Fruit fly (Drosophila melanogaster) whole organism, embryonic: ENCODE data around the gene Gos28.

Source experiments
- Adf1 ChIP-seq: fragments of 200-800 bp; sonication (Bioruptor generic); IDR thresholded peaks from 2 replicates; pipeline ENCODE4 v1.3.6; 2022; ENCODE audit warnings: missing biosample characterization, missing genetic modification characterization
- CG11560 ChIP-seq: fragments of 200-800 bp; sonication (Bioruptor generic); IDR thresholded peaks from 3 replicates; pipeline ENCODE4 v1.3.6; 2022; ENCODE audit warnings: missing biosample characterization, missing genetic modification characterization
- CG12299 ChIP-seq: fragments of 200-800 bp; sonication (Bioruptor generic); optimal IDR thresholded peaks from 2 replicates; lab custom pipeline; 2018; ENCODE audit warnings: missing biosample characterization, mild to moderate bottlenecking, missing genetic modification characterization
- CG1233 ChIP-seq: fragments of 200-800 bp; sonication (Bioruptor generic); optimal IDR thresholded peaks from 4 replicates; lab custom pipeline; 2018; ENCODE audit warnings: missing biosample characterization, mild to moderate bottlenecking, missing genetic modification characterization
- CG2120 ChIP-seq: fragments of 200-800 bp; sonication (Bioruptor generic); optimal IDR thresholded peaks from 3 replicates; lab custom pipeline; 2016; ENCODE audit warnings: missing biosample characterization, missing genetic modification characterization
- CG32767 ChIP-seq: fragments of 200-800 bp; sonication (Bioruptor generic); IDR thresholded peaks from 2 replicates; pipeline ENCODE4 v1.3.6; 2022; ENCODE audit warnings: missing biosample characterization, missing genetic modification characterization
- CG4424 ChIP-seq: fragments of 200-800 bp; sonication (Bioruptor generic); optimal IDR thresholded peaks from 3 replicates; lab custom pipeline; 2016; ENCODE audit warnings: missing biosample characterization, missing genetic modification characterization
- CG6765 ChIP-seq: fragments of 200-800 bp; sonication (Bioruptor generic); optimal IDR thresholded peaks from 3 replicates; lab custom pipeline; 2017; ENCODE audit warnings: missing biosample characterization, mild to moderate bottlenecking, missing genetic modification characterization
- CG8944 ChIP-seq: fragments of 200-800 bp; sonication (Bioruptor generic); optimal IDR thresholded peaks from 3 replicates; lab custom pipeline; 2016; ENCODE audit warnings: missing biosample characterization, missing genetic modification characterization
- CG9215 ChIP-seq: fragments of 200-800 bp; sonication (Bioruptor generic); IDR thresholded peaks from 2 replicates; pipeline ENCODE4 v1.3.6; 2022; ENCODE audit warnings: missing biosample characterization, missing genetic modification characterization
- Chrac-16 ChIP-seq: fragments of 200-800 bp; sonication (Bioruptor generic); optimal IDR thresholded peaks from 3 replicates; lab custom pipeline; 2016; ENCODE audit warnings: missing biosample characterization, missing genetic modification characterization
- Dek ChIP-seq: fragments of 200-800 bp; sonication (Bioruptor generic); optimal IDR thresholded peaks from 3 replicates; lab custom pipeline; 2019; ENCODE audit warnings: missing biosample characterization, mild to moderate bottlenecking, missing genetic modification characterization, moderate library complexity
- Fer2 ChIP-seq: fragments of 200-800 bp; sonication (Bioruptor generic); optimal IDR thresholded peaks from 2 replicates; lab custom pipeline; 2018; ENCODE audit warnings: missing biosample characterization, mild to moderate bottlenecking, missing genetic modification characterization, moderate library complexity
- HmgD ChIP-seq: fragments of 200-800 bp; sonication (Bioruptor generic); optimal IDR thresholded peaks from 3 replicates; lab custom pipeline; 2016; ENCODE audit warnings: missing biosample characterization, missing genetic modification characterization
- Hr51 ChIP-seq, 2 experiments: fragments of 200-800 bp; sonication (Bioruptor generic); optimal IDR thresholded peaks; 2 replicates in 1 of 2; 3 replicates in 1 of 2; lab custom pipeline; 2016 to 2018; ENCODE audit warnings: missing biosample characterization in 2 of 2, missing genetic modification characterization in 2 of 2, mild to moderate bottlenecking in 1 of 2, moderate library complexity in 1 of 2
- Hsf ChIP-seq: fragments of 200-800 bp; sonication (Bioruptor generic); optimal IDR thresholded peaks from 3 replicates; lab custom pipeline; 2016; ENCODE audit warnings: missing biosample characterization, missing genetic modification characterization
- Spps ChIP-seq: fragments of 200-800 bp; sonication (Bioruptor generic); optimal IDR thresholded peaks from 2 replicates; lab custom pipeline; 2018; ENCODE audit warnings: missing biosample characterization, mild to moderate bottlenecking, missing genetic modification characterization
- Stat92E ChIP-seq, 3 experiments: fragments of >200 bp in 2 of 3; fragments of 200-800 bp in 1 of 3; sonication (Bioruptor generic) in 1 of 3; optimal IDR thresholded peaks; 2 replicates each; lab custom pipeline; 2017 to 2019; ENCODE audit warnings: missing biosample characterization in 3 of 3, missing genetic modification characterization in 3 of 3, mild to moderate bottlenecking in 1 of 3, moderate library complexity in 1 of 3
- ab ChIP-seq: fragments of 200-800 bp; sonication (Bioruptor generic); optimal IDR thresholded peaks from 2 replicates; lab custom pipeline; 2016; ENCODE audit warnings: missing biosample characterization, missing genetic modification characterization
- bcd ChIP-seq: fragments of 200-800 bp; sonication (Bioruptor generic); optimal IDR thresholded peaks from 2 replicates; lab custom pipeline; 2017; ENCODE audit warnings: missing biosample characterization, mild to moderate bottlenecking, missing genetic modification characterization
- bigmax ChIP-seq: fragments of 200-800 bp; sonication (Bioruptor generic); optimal IDR thresholded peaks from 2 replicates; lab custom pipeline; 2018; ENCODE audit warnings: missing biosample characterization, mild to moderate bottlenecking, missing genetic modification characterization
- btn ChIP-seq: fragments of 200-800 bp; sonication (Bioruptor generic); optimal IDR thresholded peaks from 2 replicates; lab custom pipeline; 2016; ENCODE audit warnings: missing biosample characterization, missing genetic modification characterization
- corto ChIP-seq: fragments of 200-800 bp; sonication (Bioruptor generic); optimal IDR thresholded peaks from 2 replicates; lab custom pipeline; 2016; ENCODE audit warnings: missing biosample characterization, mild to moderate bottlenecking, missing genetic modification characterization, moderate library complexity
- dpn ChIP-seq, 2 experiments: fragments of 200-800 bp; sonication (Bioruptor generic); optimal IDR thresholded peaks; 3 replicates each; lab custom pipeline; 2016; ENCODE audit warnings: missing biosample characterization in 2 of 2, missing genetic modification characterization in 2 of 2
- en ChIP-seq: fragments of 200-800 bp; sonication (Bioruptor generic); optimal IDR thresholded peaks from 2 replicates; lab custom pipeline; 2016; ENCODE audit warnings: missing biosample characterization, missing genetic modification characterization
- esg ChIP-seq: fragments of 200-800 bp; sonication (Bioruptor generic); conservative IDR thresholded peaks from 2 replicates; pipeline ENCODE4 v1.3.6; 2022; ENCODE audit warnings: missing biosample characterization, missing genetic modification characterization
- gcm ChIP-seq: fragments of 200-800 bp; sonication (Bioruptor generic); optimal IDR thresholded peaks from 2 replicates; lab custom pipeline; 2019; ENCODE audit warnings: missing biosample characterization, mild to moderate bottlenecking, missing genetic modification characterization, moderate library complexity
- knrl ChIP-seq: fragments of 200-800 bp; sonication (Bioruptor generic); IDR thresholded peaks from 3 replicates; pipeline ENCODE4 v1.3.6; 2022; ENCODE audit warnings: missing biosample characterization, missing genetic modification characterization; ENCODE audit not compliant: partially characterized antibody
- prd ChIP-seq, 3 experiments: fragments of >200 bp in 2 of 3; fragments of 200-800 bp in 1 of 3; sonication (Bioruptor generic) in 1 of 3; optimal IDR thresholded peaks in 2 of 3; IDR thresholded peaks in 1 of 3; 2 replicates in 2 of 3; 3 replicates in 1 of 3; pipeline versions ENCODE4 v1.3.6 to Lab custom; 2017 to 2022; ENCODE audit warnings: missing biosample characterization in 1 of 3, missing genetic modification characterization in 1 of 3
- salm ChIP-seq: fragments of 200-800 bp; sonication (Bioruptor generic); optimal IDR thresholded peaks from 2 replicates; lab custom pipeline; 2018; ENCODE audit warnings: missing biosample characterization, mild to moderate bottlenecking, missing genetic modification characterization
- scrt ChIP-seq: fragments of 200-800 bp; sonication (Bioruptor generic); optimal IDR thresholded peaks from 2 replicates; lab custom pipeline; 2018; ENCODE audit warnings: missing biosample characterization, mild to moderate bottlenecking, missing genetic modification characterization, moderate library complexity
- sr ChIP-seq: fragments of 200-800 bp; sonication (Bioruptor generic); IDR thresholded peaks from 3 replicates; pipeline ENCODE4 v1.3.6; 2022; ENCODE audit warnings: missing biosample characterization, missing genetic modification characterization
- tap ChIP-seq: fragments of 200-800 bp; optimal IDR thresholded peaks from 3 replicates; lab custom pipeline; 2019; ENCODE audit warnings: missing biosample characterization, mild to moderate bottlenecking, missing genetic modification characterization, moderate library complexity
- tll ChIP-seq, 2 experiments: fragments of 200-800 bp in 1 of 2; fragments of >200 bp in 1 of 2; sonication (Bioruptor generic) in 1 of 2; optimal IDR thresholded peaks; 2 replicates each; lab custom pipeline; 2017 to 2019; ENCODE audit warnings: missing biosample characterization in 2 of 2, missing genetic modification characterization in 2 of 2, mild to moderate bottlenecking in 1 of 2, moderate library complexity in 1 of 2
- ttk ChIP-seq: fragments of 200-800 bp; sonication (Bioruptor generic); IDR thresholded peaks from 2 replicates; pipeline ENCODE4 v2.1.2; 2022; ENCODE audit warnings: missing biosample characterization, missing genetic modification characterization
- unc-4 ChIP-seq: fragments of 200-800 bp; sonication (Bioruptor generic); IDR thresholded peaks from 2 replicates; pipeline ENCODE4 v1.3.6; 2022; ENCODE audit warnings: missing biosample characterization, missing genetic modification characterization; ENCODE audit not compliant: partially characterized antibody
- z ChIP-seq: fragments of 200-800 bp; sonication (Bioruptor generic); IDR thresholded peaks from 3 replicates; pipeline ENCODE4 v1.3.6; 2022; ENCODE audit warnings: missing biosample characterization, missing genetic modification characterization
- zfh2 ChIP-seq: fragments of 200-800 bp; sonication (Bioruptor generic); optimal IDR thresholded peaks from 2 replicates; lab custom pipeline; 2016; ENCODE audit warnings: missing biosample characterization, missing genetic modification characterization

Gene Gos28

DNA sequence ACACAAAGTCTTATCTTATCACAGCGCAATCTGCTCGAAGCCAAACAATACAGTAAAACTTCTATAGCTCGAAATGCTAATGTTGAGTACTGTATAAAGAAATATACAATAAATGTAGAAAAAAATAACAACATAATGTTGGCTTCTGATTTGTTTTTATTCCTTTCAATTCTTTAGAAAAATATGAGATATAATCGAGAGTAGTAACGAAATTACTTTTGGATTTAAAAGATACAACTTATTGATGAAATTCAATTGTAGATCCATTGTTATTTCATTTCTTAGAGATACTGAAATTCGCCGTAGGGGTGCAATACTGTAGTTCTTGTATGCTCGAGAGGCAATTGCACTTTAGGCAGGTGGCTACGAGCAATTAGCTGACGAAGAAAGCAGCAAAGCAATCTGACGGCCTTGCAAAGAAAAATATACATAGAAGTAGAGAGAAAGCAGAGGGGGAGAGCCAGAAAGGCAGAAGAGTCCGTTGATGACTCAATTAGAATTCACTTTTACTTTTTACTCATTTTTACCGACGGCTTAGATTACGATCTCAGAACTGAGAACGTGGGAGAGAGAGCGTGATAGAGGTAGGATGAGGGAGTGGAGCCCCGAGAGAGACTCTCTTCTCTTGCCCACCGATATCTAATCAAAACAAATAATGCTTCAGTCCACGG is 7.0 kb downstream of the Gos28 start (continued):
- no peak for TF ChIP-seq en (GFP tag; lab: Kevin White, UChicago)
- TF ChIP-seq bcd = peak; percentile 2
- peak; percentile 53 for TF ChIP-seq tap
- peak; percentile 51 for TF ChIP-seq gcm (GFP tag; lab: Kevin White, UChicago)
- TF ChIP-seq Hr51 (GFP tag; optimal IDR thresholded peaks at IDR 0.05; lab: Kevin White, UChicago) = peak in 1 of 2 experiments; percentile 57
- TF ChIP-seq Dek = peak; percentile 61
- 0 out of 2 replicates have a peak, but pooled peaks have one; percentile 29 for TF ChIP-seq ttk
- peak; percentile 35 for TF ChIP-seq Hsf (GFP tag; lab: Kevin White, UChicago)
- no peak for TF ChIP-seq Spps (tag; lab: Kevin White, UChicago)
- TF ChIP-seq CG8944 = no peak
- TF ChIP-seq esg (GFP tag; lab: Robert Waterston, UW) = 0 out of 2 replicates have a peak, but pooled peaks have one; percentile 20
- no peak for TF ChIP-seq CG1233 (GFP tag; lab: Kevin White, UChicago)
- no peak for TF ChIP-seq tll (GFP tag; optimal IDR thresholded peaks at IDR 0.05; lab: Kevin White, UChicago)
- no peak for TF ChIP-seq ab
- TF ChIP-seq zfh2 (GFP tag; lab: Kevin White, UChicago) = peak; percentile 5
- peak in 1 of 2 experiments; percentile 43 for TF ChIP-seq dpn (GFP tag; optimal IDR thresholded peaks at IDR 0.05; lab: Kevin White, UChicago)
- no peak for TF ChIP-seq prd (optimal IDR thresholded peaks at IDR 0.05; lab: Kevin White, UChicago)
- TF ChIP-seq prd (GFP tag; IDR thresholded peaks at IDR 0.05; lab: Robert Waterston, UW) = peak; percentile 51
- no peak for TF ChIP-seq btn
- peak; percentile 51 for TF ChIP-seq salm
- TF ChIP-seq Chrac-16 (GFP tag; lab: Kevin White, UChicago) = peak; percentile 1
- TF ChIP-seq corto (GFP tag; lab: Kevin White, UChicago) = peak; percentile 44
- TF ChIP-seq CG4424 (GFP tag; lab: Kevin White, UChicago) = peak; percentile 38
- peak; percentile 2 for TF ChIP-seq CG2120 (GFP tag; lab: Kevin White, UChicago)
- no peak for TF ChIP-seq bigmax (GFP tag; lab: Kevin White, UChicago)
- TF ChIP-seq CG6765 (GFP tag; lab: Kevin White, UChicago) = peak; percentile 8
- no peak for TF ChIP-seq Stat92E (GFP tag; optimal IDR thresholded peaks at IDR 0.05; lab: Kevin White, UChicago)
- TF ChIP-seq Fer2 (tag; lab: Kevin White, UChicago) = peak; percentile 51
- no peak for TF ChIP-seq knrl (GFP tag; lab: Robert Waterston, UW)
- no peak for TF ChIP-seq Adf1 (GFP tag; lab: Robert Waterston, UW)
- peak; percentile 47 for TF ChIP-seq CG12299 (tag; lab: Kevin White, UChicago)
- no peak for TF ChIP-seq scrt (GFP tag; lab: Kevin White, UChicago)
- TF ChIP-seq HmgD (GFP tag; lab: Kevin White, UChicago) = no peak
- TF ChIP-seq unc-4 (GFP tag; lab: Robert Waterston, UW) = no peak
- peak; percentile 36; the same call in 1 of the 2 replicates for TF ChIP-seq CG32767 (GFP tag; lab: Robert Waterston, UW)
- no peak for TF ChIP-seq sr
- peak; percentile 81 for TF ChIP-seq z (GFP tag; lab: Robert Waterston, UW)
- no peak for TF ChIP-seq CG9215
- TF ChIP-seq CG11560 (tag; lab: Robert Waterston, UW) = no peak
